Fruit fly (Drosophila melanogaster) whole organism, embryonic: ENCODE data around the gene CG3679.

Experiments used
- B-H2 ChIP-seq: fragments of 200-800 bp; sonication (Bioruptor generic); optimal IDR thresholded peaks from 2 replicates; lab custom pipeline; 2018; ENCODE audit warnings: missing biosample characterization, mild to moderate bottlenecking, missing genetic modification characterization
- CG10267 ChIP-seq: fragments of 200-800 bp; sonication (Bioruptor generic); optimal IDR thresholded peaks from 2 replicates; lab custom pipeline; 2018; ENCODE audit warnings: missing biosample characterization, mild to moderate bottlenecking, missing genetic modification characterization, moderate library complexity
- CG10654 ChIP-seq: fragments of 200-800 bp; sonication (Bioruptor generic); optimal IDR thresholded peaks from 2 replicates; lab custom pipeline; 2016; ENCODE audit warnings: missing biosample characterization, missing genetic modification characterization
- CG10979 ChIP-seq: fragments of 200-800 bp; sonication (Bioruptor generic); optimal IDR thresholded peaks from 2 replicates; lab custom pipeline; 2018; ENCODE audit warnings: missing biosample characterization, mild to moderate bottlenecking, missing genetic modification characterization, moderate library complexity
- CG11085 ChIP-seq: fragments of 200-800 bp; sonication (Bioruptor generic); IDR thresholded peaks from 2 replicates; pipeline ENCODE4 v1.3.6; 2022; ENCODE audit warnings: missing biosample characterization, missing genetic modification characterization
- CG13894 ChIP-seq: fragments of 200-800 bp; sonication (Bioruptor generic); optimal IDR thresholded peaks from 3 replicates; lab custom pipeline; 2018; ENCODE audit warnings: missing biosample characterization, mild to moderate bottlenecking, missing genetic modification characterization, moderate library complexity
- CG14050 ChIP-seq: fragments of 200-800 bp; sonication (Bioruptor generic); IDR thresholded peaks from 3 replicates; pipeline ENCODE4 v1.3.6; 2022; ENCODE audit warnings: missing biosample characterization, missing genetic modification characterization
- CG14710 ChIP-seq: fragments of 200-800 bp; sonication (Bioruptor generic); optimal IDR thresholded peaks from 3 replicates; lab custom pipeline; 2019; ENCODE audit warnings: missing biosample characterization, mild to moderate bottlenecking, missing genetic modification characterization, moderate library complexity
- CG15011 ChIP-seq: fragments of 200-800 bp; sonication (Bioruptor generic); optimal IDR thresholded peaks from 3 replicates; lab custom pipeline; 2018; ENCODE audit warnings: missing biosample characterization, mild to moderate bottlenecking, missing genetic modification characterization
- CG15514 ChIP-seq: fragments of 200-800 bp; sonication (Bioruptor generic); optimal IDR thresholded peaks from 3 replicates; lab custom pipeline; 2017; ENCODE audit warnings: missing biosample characterization, missing genetic modification characterization, mild to moderate bottlenecking, moderate library complexity, missing genetic modification reagents
- CG1647 ChIP-seq: fragments of 200-800 bp; sonication (Bioruptor generic); optimal IDR thresholded peaks from 3 replicates; lab custom pipeline; 2016; ENCODE audit warnings: missing biosample characterization, missing genetic modification characterization
- CG16815 ChIP-seq: fragments of 200-800 bp; sonication (Bioruptor generic); optimal IDR thresholded peaks from 3 replicates; lab custom pipeline; 2017; ENCODE audit warnings: missing biosample characterization, mild to moderate bottlenecking, missing genetic modification characterization
- CG17328 ChIP-seq: fragments of 200-800 bp; sonication (Bioruptor generic); IDR thresholded peaks from 2 replicates; pipeline ENCODE4 v1.3.6; 2022; ENCODE audit warnings: missing biosample characterization, missing genetic modification characterization
- CG17385 ChIP-seq: fragments of 200-800 bp; sonication (Bioruptor generic); optimal IDR thresholded peaks from 3 replicates; lab custom pipeline; 2018; ENCODE audit warnings: missing biosample characterization, mild to moderate bottlenecking, missing genetic modification characterization
- CG17612 ChIP-seq: fragments of 200-800 bp; sonication (Bioruptor generic); IDR thresholded peaks from 2 replicates; pipeline ENCODE4 v1.3.6; 2022; ENCODE audit warnings: missing biosample characterization, missing genetic modification characterization
- CG18011 ChIP-seq: fragments of 200-800 bp; sonication (Bioruptor generic); optimal IDR thresholded peaks from 2 replicates; lab custom pipeline; 2017; ENCODE audit warnings: missing biosample characterization, missing genetic modification characterization, mild to moderate bottlenecking, moderate library complexity, missing genotype
- CG31365 ChIP-seq: fragments of 200-800 bp; sonication (Bioruptor generic); optimal IDR thresholded peaks from 2 replicates; lab custom pipeline; 2018; ENCODE audit warnings: missing biosample characterization, mild to moderate bottlenecking, missing genetic modification characterization
- CG3726 ChIP-seq: fragments of 200-800 bp; sonication (Bioruptor generic); IDR thresholded peaks from 3 replicates; pipeline ENCODE4, ENCODE4 v1.3.6; 2022; ENCODE audit warnings: missing biosample characterization, missing genetic modification characterization
- CG3995 ChIP-seq: fragments of 200-800 bp; sonication (Bioruptor generic); optimal IDR thresholded peaks from 3 replicates; lab custom pipeline; 2016; ENCODE audit warnings: missing biosample characterization, missing genetic modification characterization
- CG4617 ChIP-seq: fragments of 200-800 bp; sonication (Bioruptor generic); optimal IDR thresholded peaks from 3 replicates; lab custom pipeline; 2016; ENCODE audit warnings: missing biosample characterization, missing genetic modification characterization, borderline replicate concordance
- CG4730 ChIP-seq: fragments of 200-800 bp; sonication (Bioruptor generic); IDR thresholded peaks from 2 replicates; pipeline ENCODE4 v1.3.6; 2022; ENCODE audit warnings: missing biosample characterization, missing genetic modification characterization
- CG6272 ChIP-seq: fragments of 200-800 bp; sonication (Bioruptor generic); IDR thresholded peaks from 2 replicates; pipeline ENCODE4 v1.3.6; 2022; ENCODE audit warnings: missing biosample characterization, missing genetic modification characterization
- CG6683 ChIP-seq: fragments of 200-800 bp; sonication (Bioruptor generic); optimal IDR thresholded peaks from 2 replicates; lab custom pipeline; 2017; ENCODE audit warnings: missing biosample characterization, mild to moderate bottlenecking, missing genetic modification characterization, missing genetic modification reagents
- CG6791 ChIP-seq: fragments of 200-800 bp; sonication (Bioruptor generic); IDR thresholded peaks from 3 replicates; pipeline ENCODE4 v1.3.6; 2022; ENCODE audit warnings: missing biosample characterization, missing genetic modification characterization; ENCODE audit not compliant: partially characterized antibody
- CG6813 ChIP-seq: fragments of 200-800 bp; sonication (Bioruptor generic); optimal IDR thresholded peaks from 2 replicates; lab custom pipeline; 2017; ENCODE audit warnings: missing biosample characterization, missing genetic modification characterization, mild to moderate bottlenecking, moderate library complexity, missing genetic modification reagents
- CG6854 ChIP-seq: fragments of 200-800 bp; sonication (Bioruptor generic); optimal IDR thresholded peaks from 3 replicates; lab custom pipeline; 2017; ENCODE audit warnings: missing biosample characterization, mild to moderate bottlenecking, missing genetic modification characterization
- CG7556 ChIP-seq: fragments of 200-800 bp; sonication (Bioruptor generic); optimal IDR thresholded peaks from 2 replicates; lab custom pipeline; 2017; ENCODE audit warnings: missing biosample characterization, mild to moderate bottlenecking, missing genetic modification characterization
- CG8388 ChIP-seq: fragments of 200-800 bp; sonication (Bioruptor generic); optimal IDR thresholded peaks from 2 replicates; lab custom pipeline; 2019; ENCODE audit warnings: missing biosample characterization, mild to moderate bottlenecking, missing genetic modification characterization, moderate library complexity
- Deaf1 ChIP-seq: fragments of 200-800 bp; optimal IDR thresholded peaks from 3 replicates; lab custom pipeline; 2019; ENCODE audit warnings: missing biosample characterization, mild to moderate bottlenecking, missing genetic modification characterization, moderate library complexity
- Doc2 ChIP-seq: fragments of 200-800 bp; sonication (Bioruptor generic); IDR thresholded peaks from 2 replicates; pipeline ENCODE4 v1.3.6; 2022; ENCODE audit warnings: missing biosample characterization, missing genetic modification characterization
- Elba2 ChIP-seq: fragments of 200-800 bp; sonication (Bioruptor generic); optimal IDR thresholded peaks from 3 replicates; lab custom pipeline; 2016; ENCODE audit warnings: missing biosample characterization, missing genetic modification characterization
- Gsc ChIP-seq: fragments of 200-800 bp; sonication (Bioruptor generic); IDR thresholded peaks from 2 replicates; pipeline ENCODE4 v1.3.6; 2022; ENCODE audit warnings: missing biosample characterization, missing genetic modification characterization
- H15 ChIP-seq: fragments of 200-800 bp; sonication (Bioruptor generic); IDR thresholded peaks from 3 replicates; pipeline ENCODE4 v1.3.6; 2022; ENCODE audit warnings: missing biosample characterization, missing genetic modification characterization
- Hand ChIP-seq: fragments of 200-800 bp; sonication (Bioruptor generic); optimal IDR thresholded peaks from 2 replicates; lab custom pipeline; 2017; ENCODE audit warnings: mild to moderate bottlenecking, missing biosample characterization, missing genetic modification reagents, missing genetic modification characterization
- Hmx ChIP-seq: fragments of 200-800 bp; sonication (Bioruptor generic); optimal IDR thresholded peaks from 2 replicates; lab custom pipeline; 2016; ENCODE audit warnings: missing biosample characterization, missing genetic modification characterization
- Scr ChIP-seq: fragments of 200-800 bp; sonication (Bioruptor generic); IDR thresholded peaks from 2 replicates; pipeline ENCODE4 v1.3.6; 2022; ENCODE audit warnings: missing biosample characterization, missing genetic modification characterization; ENCODE audit not compliant: partially characterized antibody
- Taf1 ChIP-seq: fragments of 200-800 bp; sonication (Bioruptor generic); IDR thresholded peaks from 2 replicates; pipeline ENCODE4 v1.3.6; 2022; ENCODE audit warnings: missing biosample characterization, missing genetic modification characterization
- aop ChIP-seq: fragments of 200-800 bp; sonication (Bioruptor generic); IDR thresholded peaks from 2 replicates; pipeline ENCODE4 v1.3.6; 2022; ENCODE audit warnings: missing biosample characterization, missing genetic modification characterization
- crc ChIP-seq: fragments of 200-800 bp; sonication (Bioruptor generic); optimal IDR thresholded peaks from 2 replicates; lab custom pipeline; 2016; ENCODE audit warnings: missing biosample characterization, missing genetic modification characterization
- danr ChIP-seq: fragments of 200-800 bp; sonication (Bioruptor generic); IDR thresholded peaks from 2 replicates; pipeline ENCODE4 v1.3.6; 2022; ENCODE audit warnings: missing biosample characterization, missing genetic modification characterization
- fd96Cb ChIP-seq: fragments of 200-800 bp; sonication (Bioruptor generic); optimal IDR thresholded peaks from 2 replicates; lab custom pipeline; 2018; ENCODE audit warnings: missing biosample characterization, mild to moderate bottlenecking, missing genetic modification characterization, moderate library complexity
- hbn ChIP-seq: fragments of 200-800 bp; sonication (Bioruptor generic); IDR thresholded peaks from 2 replicates; pipeline ENCODE4 v1.3.6; 2022; ENCODE audit warnings: missing biosample characterization, missing genetic modification characterization; ENCODE audit not compliant: partially characterized antibody
- knrl ChIP-seq: fragments of 200-800 bp; sonication (Bioruptor generic); IDR thresholded peaks from 3 replicates; pipeline ENCODE4 v1.3.6; 2022; ENCODE audit warnings: missing biosample characterization, missing genetic modification characterization; ENCODE audit not compliant: partially characterized antibody
- lilli ChIP-seq: fragments of 200-800 bp; sonication (Bioruptor generic); optimal IDR thresholded peaks from 3 replicates; lab custom pipeline; 2016; ENCODE audit warnings: missing biosample characterization, missing genetic modification characterization
- psq ChIP-seq: fragments of 200-800 bp; sonication (Bioruptor generic); optimal IDR thresholded peaks from 2 replicates; lab custom pipeline; 2017; ENCODE audit warnings: missing biosample characterization, missing genetic modification characterization
- pzg ChIP-seq: fragments of 200-800 bp; sonication (Bioruptor generic); optimal IDR thresholded peaks from 3 replicates; lab custom pipeline; 2018; ENCODE audit warnings: missing biosample characterization, mild to moderate bottlenecking, missing genetic modification characterization, moderate library complexity
- sc ChIP-seq, 3 experiments: fragments of >200 bp in 2 of 3; fragments of 200-800 bp in 1 of 3; sonication (Bioruptor generic) in 1 of 3; optimal IDR thresholded peaks; 2 replicates in 2 of 3; 3 replicates in 1 of 3; lab custom pipeline; 2017; ENCODE audit warnings: mild to moderate bottlenecking in 1 of 3, missing biosample characterization in 1 of 3, missing genetic modification characterization in 1 of 3, missing genetic modification reagents in 1 of 3
- sd ChIP-seq: fragments of 200-800 bp; sonication (Bioruptor generic); optimal IDR thresholded peaks from 3 replicates; lab custom pipeline; 2018; ENCODE audit warnings: missing biosample characterization, mild to moderate bottlenecking, missing genetic modification characterization, moderate library complexity
- sens-2 ChIP-seq: fragments of 200-800 bp; sonication (Bioruptor generic); IDR thresholded peaks from 2 replicates; pipeline ENCODE4 v1.3.6; 2022; ENCODE audit warnings: missing biosample characterization, missing genetic modification characterization
- ssp ChIP-seq: fragments of 200-800 bp; sonication (Bioruptor generic); IDR thresholded peaks from 2 replicates; pipeline ENCODE4 v1.3.6; 2022; ENCODE audit warnings: missing biosample characterization, missing genetic modification characterization
- tgo ChIP-seq: fragments of 200-800 bp; sonication (Bioruptor generic); IDR thresholded peaks from 3 replicates; pipeline ENCODE4 v1.3.6; 2022; ENCODE audit warnings: missing biosample characterization, missing genetic modification characterization

The CG3679 gene

DNA sequence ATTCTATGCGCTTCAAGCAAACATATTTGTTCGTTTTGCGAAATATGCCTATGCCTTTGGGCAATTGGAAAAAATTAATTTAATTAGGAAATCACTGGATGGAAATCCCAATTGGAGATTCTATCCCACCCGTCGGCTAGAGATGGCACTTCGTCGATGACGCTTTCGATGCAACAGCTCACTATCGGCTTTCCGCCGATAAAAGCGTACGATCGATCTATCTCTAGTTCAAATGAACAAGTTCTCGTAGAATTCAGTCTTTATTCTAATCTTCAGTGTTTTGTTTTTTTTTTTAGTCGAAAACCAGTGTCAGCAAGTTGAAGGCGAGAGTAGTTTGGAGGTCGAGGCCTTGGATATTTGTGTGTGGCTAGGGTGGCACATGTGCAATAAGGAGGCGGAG lies 19.4 kb downstream of the CG3679 start, which contains the start of the genes CG9917 and CG32579 (continued):
- no peak for TF ChIP-seq CG10979 (tag; lab: Kevin White, UChicago)
- peak; percentile 5 for TF ChIP-seq CG14710 (tag; lab: Kevin White, UChicago)
- no peak for TF ChIP-seq Hand (GFP tag; lab: Kevin White, UChicago)
- peak; percentile 76 for TF ChIP-seq knrl (GFP tag; lab: Robert Waterston, UW)
- TF ChIP-seq sc (optimal IDR thresholded peaks at IDR 0.05; lab: Kevin White, UChicago): no peak
- TF ChIP-seq sc (GFP tag; optimal IDR thresholded peaks at IDR 0.05; lab: Kevin White, UChicago): no peak
- TF ChIP-seq Deaf1: no peak
- no peak for TF ChIP-seq psq (GFP tag; lab: Kevin White, UChicago)
- TF ChIP-seq hbn: peak; percentile 76
- no peak for TF ChIP-seq lilli
- TF ChIP-seq CG11085 (GFP tag; lab: Robert Waterston, UW): no peak
- TF ChIP-seq CG6272: no peak
- peak; percentile 80 for TF ChIP-seq CG3995 (GFP tag; lab: Kevin White, UChicago)
- TF ChIP-seq H15: no peak
- TF ChIP-seq CG6813 (GFP tag; lab: Kevin White, UChicago): no peak
- TF ChIP-seq sens-2 (GFP tag; lab: Robert Waterston, UW): no peak
- no peak for TF ChIP-seq CG14050 (GFP tag; lab: Robert Waterston, UW)
- no peak for TF ChIP-seq CG8388 (GFP tag; lab: Kevin White, UChicago)
- no peak for TF ChIP-seq aop (GFP tag; lab: Robert Waterston, UW)
- TF ChIP-seq CG16815 (GFP tag; lab: Kevin White, UChicago): no peak
- TF ChIP-seq ssp (GFP tag; lab: Robert Waterston, UW): no peak
- TF ChIP-seq CG17385 (GFP tag; lab: Kevin White, UChicago): no peak
- TF ChIP-seq Elba2 (GFP tag; lab: Kevin White, UChicago): peak; percentile 97
- no peak for TF ChIP-seq Gsc (GFP tag; lab: Robert Waterston, UW)
- no peak for TF ChIP-seq CG31365 (tag; lab: Kevin White, UChicago)
- TF ChIP-seq CG15011: no peak
- TF ChIP-seq fd96Cb (tag; lab: Kevin White, UChicago): no peak
- TF ChIP-seq Hmx: no peak
- no peak for TF ChIP-seq sd (tag; lab: Kevin White, UChicago)
- TF ChIP-seq tgo (GFP tag; lab: Robert Waterston, UW): no peak
- TF ChIP-seq CG18011: no peak
- peak; percentile 7 for TF ChIP-seq B-H2 (GFP tag; lab: Kevin White, UChicago)
- no peak for TF ChIP-seq CG10654 (GFP tag; lab: Kevin White, UChicago)
- TF ChIP-seq CG15514 (GFP tag; lab: Kevin White, UChicago): peak; percentile 99
- peak; percentile 86 for TF ChIP-seq CG6791
- TF ChIP-seq CG7556 (GFP tag; lab: Kevin White, UChicago): no peak
- TF ChIP-seq CG13894 (tag; lab: Kevin White, UChicago): peak; percentile 37
- TF ChIP-seq CG6854: no peak
- TF ChIP-seq CG1647: no peak
- no peak for TF ChIP-seq Taf1
- no peak for TF ChIP-seq Doc2
- TF ChIP-seq crc (GFP tag; lab: Kevin White, UChicago): no peak
- TF ChIP-seq CG4730 (GFP tag; lab: Robert Waterston, UW): no peak
- peak; percentile 78 for TF ChIP-seq Scr
- TF ChIP-seq CG6683 (GFP tag; lab: Kevin White, UChicago): no peak
- peak; percentile 12 for TF ChIP-seq CG10267
- TF ChIP-seq pzg: peak; percentile 67
- TF ChIP-seq CG17328: peak; percentile 31; the same call in 1 of the 2 replicates
- TF ChIP-seq CG4617 (GFP tag; lab: Kevin White, UChicago): peak; percentile 28
- TF ChIP-seq CG3726 (GFP tag; lab: Robert Waterston, UW): no peak
- no peak for TF ChIP-seq danr (GFP tag; lab: Robert Waterston, UW)
- TF ChIP-seq CG17612 (GFP tag; lab: Robert Waterston, UW): no peak
